Worm (Caenorhabditis elegans) whole organism, early embryonic: ENCODE data around the gene pph-5.

Experiments used
- ama-1 ChIP-seq: fragments of 150-350 bp; optimal IDR thresholded peaks from 2 replicates; lab custom pipeline; 2014
- ceh-13 ChIP-seq: fragments of 200-800 bp; sonication (Bioruptor generic); optimal IDR thresholded peaks from 2 replicates; lab custom pipeline; 2018; ENCODE audit warnings: mild to moderate bottlenecking, missing genetic modification characterization, missing compliant biosample characterization
- ets-7 ChIP-seq: sonication (generic microtip); optimal IDR thresholded peaks from 2 replicates; lab custom pipeline; 2016; ENCODE audit warnings: missing genotype, missing genetic modification characterization, missing compliant biosample characterization
- flt-1 ChIP-seq: fragments of 200-800 bp; sonication (Bioruptor generic); IDR thresholded peaks from 2 replicates; pipeline ENCODE4 v1.3.6; 2022; ENCODE audit warnings: missing genetic modification characterization, missing compliant biosample characterization
- hmg-4 ChIP-seq: fragments of 200-800 bp; sonication (Bioruptor generic); optimal IDR thresholded peaks from 2 replicates; lab custom pipeline; 2018; ENCODE audit warnings: mild to moderate bottlenecking, missing genetic modification characterization, missing compliant biosample characterization
- hnd-1 ChIP-seq: sonication (generic microtip); optimal IDR thresholded peaks from 2 replicates; lab custom pipeline; 2016; ENCODE audit warnings: missing genetic modification characterization, missing compliant biosample characterization
- sea-1 ChIP-seq: fragments of 200-800 bp; sonication (Bioruptor generic); conservative IDR thresholded peaks from 2 replicates; pipeline ENCODE4 v1.3.6; 2022; ENCODE audit warnings: missing genetic modification characterization, missing compliant biosample characterization

DNA sequence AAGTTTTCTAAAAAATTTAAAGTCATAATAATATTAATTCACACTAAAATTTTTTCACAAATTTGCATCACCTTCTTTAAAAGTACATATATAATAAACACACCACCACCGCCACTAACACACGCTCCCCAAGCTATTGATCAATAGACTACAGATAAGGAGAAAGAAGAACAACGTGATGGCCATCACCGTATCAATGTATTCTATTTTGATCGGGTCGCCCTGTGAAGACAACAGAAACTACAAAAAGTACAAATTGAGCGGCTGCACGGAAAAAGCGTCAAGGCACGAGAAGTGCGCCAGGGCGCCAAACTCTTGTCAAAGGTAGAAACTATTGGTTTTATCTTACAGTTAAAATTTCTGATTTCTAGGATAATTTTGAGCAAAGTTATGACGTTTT, 22.0 kb downstream of the pph-5 start:
- no peak for TF ChIP-seq hnd-1 (tag; lab: Kevin White, UChicago)
- TF ChIP-seq flt-1 (GFP tag; lab: Robert Waterston, UW): no peak
- no peak for TF ChIP-seq ama-1
- TF ChIP-seq ceh-13 (GFP tag; lab: Kevin White, UChicago): no peak
- no peak for TF ChIP-seq sea-1 (GFP tag; lab: Robert Waterston, UW)
- no peak for TF ChIP-seq hmg-4
- no peak for TF ChIP-seq ets-7 (tag; lab: Kevin White, UChicago)
